Worm (Caenorhabditis elegans) whole organism, early embryonic: Measurements from ENCODE around the gene srx-64.

Experiments
- B0310.2 ChIP-seq: sonication (generic microtip); optimal IDR thresholded peaks from 2 replicates; lab custom pipeline; 2016; ENCODE audit warnings: mild to moderate bottlenecking, missing genetic modification characterization, missing compliant biosample characterization
- F13C5.2 ChIP-seq: sonication (generic microtip); optimal IDR thresholded peaks from 2 replicates; lab custom pipeline; 2017; ENCODE audit warnings: mild to moderate bottlenecking, missing genetic modification characterization, inconsistent platforms, missing compliant biosample characterization
- aly-1 ChIP-seq: sonication (generic microtip); optimal IDR thresholded peaks from 2 replicates; lab custom pipeline; 2016; ENCODE audit warnings: missing genetic modification characterization, missing compliant biosample characterization
- ama-1 ChIP-seq: fragments of 150-350 bp; optimal IDR thresholded peaks from 2 replicates; lab custom pipeline; 2014
- ceh-13 ChIP-seq: fragments of 200-800 bp; sonication (Bioruptor generic); optimal IDR thresholded peaks from 2 replicates; lab custom pipeline; 2018; ENCODE audit warnings: mild to moderate bottlenecking, missing genetic modification characterization, missing compliant biosample characterization
- ceh-36 ChIP-seq: sonication (generic microtip); optimal IDR thresholded peaks from 2 replicates; lab custom pipeline; 2016; ENCODE audit warnings: missing genetic modification characterization, inconsistent platforms, missing compliant biosample characterization
- ets-7 ChIP-seq: sonication (generic microtip); optimal IDR thresholded peaks from 2 replicates; lab custom pipeline; 2016; ENCODE audit warnings: missing genotype, missing genetic modification characterization, missing compliant biosample characterization
- flt-1 ChIP-seq: fragments of 200-800 bp; sonication (Bioruptor generic); IDR thresholded peaks from 2 replicates; pipeline ENCODE4 v1.3.6; 2022; ENCODE audit warnings: missing genetic modification characterization, missing compliant biosample characterization
- hmbx-1 ChIP-seq: sonication (generic microtip); optimal IDR thresholded peaks from 2 replicates; lab custom pipeline; 2016; ENCODE audit warnings: mild to moderate bottlenecking, missing genetic modification characterization, missing compliant biosample characterization
- hmg-4 ChIP-seq: fragments of 200-800 bp; sonication (Bioruptor generic); optimal IDR thresholded peaks from 2 replicates; lab custom pipeline; 2018; ENCODE audit warnings: mild to moderate bottlenecking, missing genetic modification characterization, missing compliant biosample characterization
- hnd-1 ChIP-seq: sonication (generic microtip); optimal IDR thresholded peaks from 2 replicates; lab custom pipeline; 2016; ENCODE audit warnings: missing genetic modification characterization, missing compliant biosample characterization
- pes-1 ChIP-seq: fragments of 200-800 bp; sonication (Bioruptor generic); IDR thresholded peaks from 2 replicates; pipeline ENCODE4 v1.3.6; 2022; ENCODE audit warnings: missing genetic modification reagents, missing genetic modification characterization, missing compliant biosample characterization
- scrt-1 ChIP-seq: fragments of 200-800 bp; sonication (Bioruptor generic); IDR thresholded peaks from 2 replicates; pipeline ENCODE4 v1.3.6; 2022; ENCODE audit warnings: missing genetic modification characterization, missing compliant biosample characterization
- sea-1 ChIP-seq: fragments of 200-800 bp; sonication (Bioruptor generic); conservative IDR thresholded peaks from 2 replicates; pipeline ENCODE4 v1.3.6; 2022; ENCODE audit warnings: missing genetic modification characterization, missing compliant biosample characterization
- tbx-11 ChIP-seq: fragments of 200-800 bp; sonication (Bioruptor generic); IDR thresholded peaks from 2 replicates; pipeline ENCODE4 v1.3.6; 2022; ENCODE audit warnings: missing genetic modification characterization, missing compliant biosample characterization
- tbx-37 ChIP-seq: fragments of 200-800 bp; sonication (Bioruptor generic); conservative IDR thresholded peaks from 2 replicates; pipeline ENCODE4 v1.3.6; 2022; ENCODE audit warnings: missing genetic modification reagents, missing genetic modification characterization, missing compliant biosample characterization
- tra-4 ChIP-seq: sonication (generic microtip); optimal IDR thresholded peaks from 2 replicates; lab custom pipeline; 2017; ENCODE audit warnings: missing genetic modification characterization, missing compliant biosample characterization

Gene srx-64

ce11 chrV:3912472-3912871, 16.7 kb upstream of the srx-64 start, which contains the start of gene srx-68:
srx-68 (plus strand) TSS chrV:3912772.
- TF ChIP-seq aly-1 (no peak), tbx-37 (GFP tag; lab: Robert Waterston, UW) (no peak), ama-1 (no peak), flt-1 (GFP tag; lab: Robert Waterston, UW) (no peak), tbx-11 (GFP tag; lab: Robert Waterston, UW) (no peak), ceh-36 (tag; lab: Kevin White, UChicago) (no peak), pes-1 (GFP tag; lab: Robert Waterston, UW) (no peak), tra-4 (tag; lab: Kevin White, UChicago) (no peak)

- no peak for TF ChIP-seq flt-1 (GFP tag; lab: Robert Waterston, UW)
- no peak for TF ChIP-seq hmg-4 (GFP tag; lab: Kevin White, UChicago)
- TF ChIP-seq scrt-1 (GFP tag; lab: Robert Waterston, UW), result no peak
- TF ChIP-seq F13C5.2 (tag; lab: Kevin White, UChicago), result no peak
- no peak for TF ChIP-seq sea-1 (GFP tag; lab: Robert Waterston, UW)
- no peak for TF ChIP-seq ets-7 (tag; lab: Kevin White, UChicago)
- no peak for TF ChIP-seq tbx-11 (GFP tag; lab: Robert Waterston, UW)
- TF ChIP-seq tbx-37 (GFP tag; lab: Robert Waterston, UW), result no peak
- TF ChIP-seq aly-1, result no peak
Measured at ce11 chrV:3913131-3913530, 16.1 kb upstream of the srx-64 start.

ce11 chrV:3916480-3916879, 12.7 kb upstream of the srx-64 start, which contains the start of gene srx-67:
srx-67 (plus strand) TSS chrV:3916780.
- TF ChIP-seq sea-1 (GFP tag; lab: Robert Waterston, UW) (no peak), ceh-13 (GFP tag; lab: Kevin White, UChicago) (no peak), ceh-36 (tag; lab: Kevin White, UChicago) (no peak), F13C5.2 (tag; lab: Kevin White, UChicago) (no peak), scrt-1 (GFP tag; lab: Robert Waterston, UW) (no peak), tbx-37 (GFP tag; lab: Robert Waterston, UW) (no peak), hnd-1 (tag; lab: Kevin White, UChicago) (no peak)

ce11 chrV:3919289-3919688, 9.9 kb upstream of the srx-64 start, which contains the start of gene srx-66:
srx-66 (plus strand) TSS chrV:3919589.
- TF ChIP-seq tbx-11 (GFP tag; lab: Robert Waterston, UW) (no peak), B0310.2 (tag; lab: Kevin White, UChicago) (no peak), F13C5.2 (tag; lab: Kevin White, UChicago) (no peak), pes-1 (GFP tag; lab: Robert Waterston, UW) (no peak), sea-1 (GFP tag; lab: Robert Waterston, UW) (no peak), ceh-36 (tag; lab: Kevin White, UChicago) (no peak), ets-7 (tag; lab: Kevin White, UChicago) (no peak), hnd-1 (tag; lab: Kevin White, UChicago) (no peak), scrt-1 (GFP tag; lab: Robert Waterston, UW) (no peak), tbx-37 (GFP tag; lab: Robert Waterston, UW) (no peak), ama-1 (no peak), flt-1 (GFP tag; lab: Robert Waterston, UW) (no peak), ceh-13 (GFP tag; lab: Kevin White, UChicago) (no peak), aly-1 (no peak), tra-4 (tag; lab: Kevin White, UChicago) (no peak), hmbx-1 (tag; lab: Kevin White, UChicago) (no peak), hmg-4 (GFP tag; lab: Kevin White, UChicago) (no peak)

- no peak for TF ChIP-seq ets-7 (tag; lab: Kevin White, UChicago)
- no peak for TF ChIP-seq pes-1 (GFP tag; lab: Robert Waterston, UW)
- TF ChIP-seq sea-1 (GFP tag; lab: Robert Waterston, UW), result no peak
- TF ChIP-seq tra-4 (tag; lab: Kevin White, UChicago), result no peak
- no peak for TF ChIP-seq B0310.2 (tag; lab: Kevin White, UChicago)
- TF ChIP-seq scrt-1 (GFP tag; lab: Robert Waterston, UW), result no peak
- no peak for TF ChIP-seq ama-1
- TF ChIP-seq F13C5.2 (tag; lab: Kevin White, UChicago), result no peak
- TF ChIP-seq flt-1 (GFP tag; lab: Robert Waterston, UW), result no peak
- no peak for TF ChIP-seq ceh-13 (GFP tag; lab: Kevin White, UChicago)
- TF ChIP-seq tbx-11 (GFP tag; lab: Robert Waterston, UW), result no peak
- no peak for TF ChIP-seq hmbx-1 (tag; lab: Kevin White, UChicago)
- TF ChIP-seq hnd-1 (tag; lab: Kevin White, UChicago), result no peak
- TF ChIP-seq hmg-4 (GFP tag; lab: Kevin White, UChicago), result no peak
- no peak for TF ChIP-seq aly-1
Measured at ce11 chrV:3921635-3922034, 7.6 kb upstream of the srx-64 start, which contains the start of gene srx-65. srx-65 (plus strand) TSS chrV:3921935.

ce11 chrV:3922547-3922946, 6.7 kb upstream of the srx-64 start:
- TF ChIP-seq hmg-4 (GFP tag; lab: Kevin White, UChicago), result no peak
- no peak for TF ChIP-seq ceh-13 (GFP tag; lab: Kevin White, UChicago)
- TF ChIP-seq hnd-1 (tag; lab: Kevin White, UChicago), result no peak
- no peak for TF ChIP-seq tbx-11 (GFP tag; lab: Robert Waterston, UW)
- no peak for TF ChIP-seq sea-1 (GFP tag; lab: Robert Waterston, UW)
- TF ChIP-seq tbx-37 (GFP tag; lab: Robert Waterston, UW), result no peak
- no peak for TF ChIP-seq aly-1
- no peak for TF ChIP-seq flt-1 (GFP tag; lab: Robert Waterston, UW)
- TF ChIP-seq scrt-1 (GFP tag; lab: Robert Waterston, UW), result no peak
- TF ChIP-seq hmbx-1 (tag; lab: Kevin White, UChicago), result no peak
- TF ChIP-seq ama-1, result no peak
- TF ChIP-seq tra-4 (tag; lab: Kevin White, UChicago), result no peak
- no peak for TF ChIP-seq B0310.2 (tag; lab: Kevin White, UChicago)
- TF ChIP-seq ets-7 (tag; lab: Kevin White, UChicago), result no peak
- no peak for TF ChIP-seq pes-1 (GFP tag; lab: Robert Waterston, UW)

- TF ChIP-seq pes-1 (GFP tag; lab: Robert Waterston, UW), result no peak
- TF ChIP-seq F13C5.2 (tag; lab: Kevin White, UChicago), result no peak
- TF ChIP-seq ceh-36 (tag; lab: Kevin White, UChicago), result no peak
- no peak for TF ChIP-seq aly-1
- TF ChIP-seq ets-7 (tag; lab: Kevin White, UChicago), result no peak
- TF ChIP-seq hmg-4 (GFP tag; lab: Kevin White, UChicago), result no peak
- no peak for TF ChIP-seq hmbx-1 (tag; lab: Kevin White, UChicago)
- no peak for TF ChIP-seq B0310.2 (tag; lab: Kevin White, UChicago)
- TF ChIP-seq flt-1 (GFP tag; lab: Robert Waterston, UW), result no peak
- no peak for TF ChIP-seq sea-1 (GFP tag; lab: Robert Waterston, UW)
- no peak for TF ChIP-seq ceh-13 (GFP tag; lab: Kevin White, UChicago)
- no peak for TF ChIP-seq tbx-37 (GFP tag; lab: Robert Waterston, UW)
- TF ChIP-seq ama-1, result no peak
- TF ChIP-seq hnd-1 (tag; lab: Kevin White, UChicago), result no peak
Measured at ce11 chrV:3927522-3927921, 1.7 kb upstream of the srx-64 start.
